Worm (Caenorhabditis elegans) whole organism, L3 larva: ENCODE measurements around the gene F23F1.6.
A peak's percentile ranks its signal among the peaks of the same experiment; 100 is the strongest.

Source experiments
- R02D3.7 ChIP-seq: fragments of 150-350 bp; optimal IDR thresholded peaks from 2 replicates; lab custom pipeline; 2014; ENCODE audit warnings: missing biosample characterization, missing genetic modification characterization
- ZK546.5 ChIP-seq: sonication (generic microtip); optimal IDR thresholded peaks from 2 replicates; lab custom pipeline; 2017; ENCODE audit warnings: missing biosample characterization, missing genetic modification characterization
- aly-2 ChIP-seq: fragments of 150-350 bp; optimal IDR thresholded peaks from 2 replicates; lab custom pipeline; 2014; ENCODE audit warnings: missing biosample characterization, missing genetic modification characterization
- ceh-16 ChIP-seq: sonication (generic microtip); optimal IDR thresholded peaks from 2 replicates; lab custom pipeline; 2017; ENCODE audit warnings: missing biosample characterization, missing genetic modification characterization
- ceh-28 ChIP-seq: fragments of 150-350 bp; optimal IDR thresholded peaks from 2 replicates; lab custom pipeline; 2014; ENCODE audit warnings: missing biosample characterization, missing genetic modification reagents, missing genetic modification characterization
- ceh-82 ChIP-seq: fragments of 150-350 bp; optimal IDR thresholded peaks from 2 replicates; lab custom pipeline; 2014; ENCODE audit warnings: missing biosample characterization, missing genetic modification characterization
- ceh-9 ChIP-seq: sonication (generic microtip); optimal IDR thresholded peaks from 2 replicates; lab custom pipeline; 2018; ENCODE audit warnings: missing biosample characterization, missing genetic modification characterization
- daf-12 ChIP-seq: fragments of 150-350 bp; optimal IDR thresholded peaks from 2 replicates; lab custom pipeline; 2014; ENCODE audit warnings: missing biosample characterization, missing genetic modification reagents, missing genetic modification characterization
- egl-27 ChIP-seq: sonication (generic microtip); optimal IDR thresholded peaks from 4 replicates; lab custom pipeline; 2017; ENCODE audit warnings: missing biosample characterization, missing genetic modification reagents, missing genetic modification characterization
- egl-5 ChIP-seq: fragments of 150-350 bp; optimal IDR thresholded peaks from 2 replicates; lab custom pipeline; 2017; ENCODE audit warnings: missing biosample characterization, missing genetic modification reagents, missing genetic modification characterization, inconsistent platforms
- elt-1 ChIP-seq: fragments of 150-350 bp; optimal IDR thresholded peaks from 2 replicates; lab custom pipeline; 2014; ENCODE audit warnings: missing biosample characterization, missing genetic modification characterization
- elt-2 ChIP-seq: sonication (generic microtip); optimal IDR thresholded peaks from 2 replicates; lab custom pipeline; 2016; ENCODE audit warnings: missing genetic modification reagents, mild to moderate bottlenecking, missing genetic modification characterization, missing compliant biosample characterization
- elt-3 ChIP-seq, 3 experiments: fragments of 150-350 bp in 1 of 3; sonication (generic microtip) in 2 of 3; optimal IDR thresholded peaks; 2 replicates in 2 of 3; 4 replicates in 1 of 3; lab custom pipeline; 2014 to 2017; ENCODE audit warnings: missing biosample characterization in 3 of 3, missing genetic modification characterization in 3 of 3
- eor-1 ChIP-seq, 2 experiments: fragments of 150-350 bp; optimal IDR thresholded peaks; 2 replicates each; lab custom pipeline; 2014 to 2018; ENCODE audit warnings: missing biosample characterization in 2 of 2, missing genetic modification characterization in 2 of 2
- fkh-10 ChIP-seq: sonication (generic microtip); optimal IDR thresholded peaks from 2 replicates; lab custom pipeline; 2017; ENCODE audit warnings: missing biosample characterization, missing genetic modification reagents, missing genetic modification characterization
- fkh-2 ChIP-seq: fragments of 150-350 bp; optimal IDR thresholded peaks from 2 replicates; lab custom pipeline; 2014; ENCODE audit warnings: missing biosample characterization, missing genetic modification reagents, missing genetic modification characterization
- fos-1 ChIP-seq: fragments of 150-350 bp; optimal IDR thresholded peaks from 2 replicates; lab custom pipeline; 2014; ENCODE audit warnings: missing biosample characterization, missing genetic modification characterization
- hmg-11 ChIP-seq: sonication (generic microtip); optimal IDR thresholded peaks from 2 replicates; lab custom pipeline; 2016; ENCODE audit warnings: missing genetic modification characterization, missing compliant biosample characterization
- jun-1 ChIP-seq: fragments of 150-350 bp; optimal IDR thresholded peaks from 2 replicates; lab custom pipeline; 2014; ENCODE audit warnings: missing biosample characterization, missing genetic modification reagents, missing genetic modification characterization
- lin-15B ChIP-seq: fragments of 150-350 bp; optimal IDR thresholded peaks from 2 replicates; lab custom pipeline; 2014; ENCODE audit warnings: missing biosample characterization, missing genetic modification characterization
- lin-39 ChIP-seq: fragments of 150-350 bp; optimal IDR thresholded peaks from 2 replicates; lab custom pipeline; 2018; ENCODE audit warnings: missing biosample characterization, missing genetic modification reagents, missing genetic modification characterization
- mml-1 ChIP-seq: fragments of 150-350 bp; sonication (generic microtip); optimal IDR thresholded peaks from 3 replicates; lab custom pipeline; 2014; ENCODE audit warnings: missing biosample characterization, missing genetic modification characterization
- nfya-1 ChIP-seq: sonication (generic microtip); optimal IDR thresholded peaks from 2 replicates; lab custom pipeline; 2017; ENCODE audit warnings: missing genetic modification characterization, mild to moderate bottlenecking, missing compliant biosample characterization, antibody characterized with exemption, moderate library complexity; ENCODE audit not compliant: insufficient read depth
- nhr-11 ChIP-seq: fragments of 150-350 bp; optimal IDR thresholded peaks from 2 replicates; lab custom pipeline; 2014; ENCODE audit warnings: missing biosample characterization, missing genetic modification characterization
- nhr-12 ChIP-seq: fragments of 150-350 bp; optimal IDR thresholded peaks from 2 replicates; lab custom pipeline; 2014; ENCODE audit warnings: missing biosample characterization, missing genetic modification characterization
- nhr-23 ChIP-seq: fragments of 150-350 bp; optimal IDR thresholded peaks from 2 replicates; lab custom pipeline; 2014; ENCODE audit warnings: missing biosample characterization, missing genetic modification reagents, missing genetic modification characterization
- nhr-237 ChIP-seq: fragments of 150-350 bp; optimal IDR thresholded peaks from 2 replicates; lab custom pipeline; 2014; ENCODE audit warnings: missing biosample characterization, missing genetic modification characterization
- nhr-25 ChIP-seq: sonication (generic microtip); optimal IDR thresholded peaks from 2 replicates; lab custom pipeline; 2017; ENCODE audit warnings: missing biosample characterization, missing genetic modification characterization
- nhr-28 ChIP-seq: fragments of 150-350 bp; optimal IDR thresholded peaks from 2 replicates; lab custom pipeline; 2014; ENCODE audit warnings: missing biosample characterization, missing genetic modification characterization
- nhr-43 ChIP-seq: sonication (generic microtip); optimal IDR thresholded peaks from 2 replicates; lab custom pipeline; 2016; ENCODE audit warnings: mild to moderate bottlenecking, missing genetic modification characterization, missing compliant biosample characterization; ENCODE audit not compliant: poor library complexity, severe bottlenecking
- nhr-67 ChIP-seq: fragments of 150-350 bp; optimal IDR thresholded peaks from 2 replicates; lab custom pipeline; 2014; ENCODE audit warnings: missing biosample characterization, missing genetic modification characterization
- nhr-76 ChIP-seq: fragments of 150-350 bp; sonication (generic microtip); optimal IDR thresholded peaks from 5 replicates; lab custom pipeline; 2014; ENCODE audit warnings: missing biosample characterization, missing genetic modification characterization
- nhr-77 ChIP-seq: fragments of 150-350 bp; optimal IDR thresholded peaks from 2 replicates; lab custom pipeline; 2014; ENCODE audit warnings: missing biosample characterization, missing genetic modification characterization
- skn-1 ChIP-seq: fragments of 150-350 bp; optimal IDR thresholded peaks from 2 replicates; lab custom pipeline; 2014; ENCODE audit warnings: missing biosample characterization, missing genetic modification characterization
- snpc-4 ChIP-seq: fragments of 150-350 bp; optimal IDR thresholded peaks from 2 replicates; lab custom pipeline; 2014; ENCODE audit warnings: missing biosample characterization, missing genetic modification characterization
- tbx-2 ChIP-seq: sonication (generic microtip); optimal IDR thresholded peaks from 2 replicates; lab custom pipeline; 2016; ENCODE audit warnings: mild to moderate bottlenecking, missing genetic modification characterization, missing compliant biosample characterization
- unc-39 ChIP-seq: sonication (generic microtip); optimal IDR thresholded peaks from 4 replicates; lab custom pipeline; 2017; ENCODE audit warnings: missing biosample characterization, missing genetic modification characterization
- unc-62 ChIP-seq: fragments of 150-350 bp; sonication (generic microtip); optimal IDR thresholded peaks from 4 replicates; lab custom pipeline; 2014; ENCODE audit warnings: missing biosample characterization, missing genetic modification reagents, missing genetic modification characterization
- ztf-11 ChIP-seq: fragments of 150-350 bp; optimal IDR thresholded peaks from 2 replicates; lab custom pipeline; 2014; ENCODE audit warnings: missing biosample characterization, missing genetic modification characterization
- ztf-4 ChIP-seq: fragments of 150-350 bp; optimal IDR thresholded peaks from 2 replicates; lab custom pipeline; 2014; ENCODE audit warnings: missing biosample characterization, missing genetic modification characterization

The F23F1.6 gene

ce11 chrII:39437-39836, 2.3 kb upstream of the F23F1.6 start, which contains the start of gene spp-24:
Gene spp-24 (minus strand): TSS chrII:39537.
- TF ChIP-seq fos-1 (tag; lab: Kevin White, UChicago) = no peak
- no peak for TF ChIP-seq mml-1 (tag; lab: Kevin White, UChicago)
- TF ChIP-seq daf-12 (tag; lab: Kevin White, UChicago) = no peak
- no peak for TF ChIP-seq nhr-11 (tag; lab: Kevin White, UChicago)
- no peak for TF ChIP-seq nhr-237 (tag; lab: Kevin White, UChicago)
- TF ChIP-seq nfya-1 (tag; lab: Kevin White, UChicago) = no peak
- TF ChIP-seq R02D3.7 (tag; lab: Kevin White, UChicago) = no peak
- TF ChIP-seq nhr-23 = no peak
- no peak for TF ChIP-seq nhr-25 (tag; lab: Kevin White, UChicago)
- no peak for TF ChIP-seq ztf-4 (tag; lab: Kevin White, UChicago)
- no peak for TF ChIP-seq ceh-16 (tag; lab: Kevin White, UChicago)
- TF ChIP-seq fkh-10 (GFP tag; lab: Kevin White, UChicago) = no peak
- TF ChIP-seq nhr-43 = no peak

- TF ChIP-seq nhr-77 = no peak
- no peak for TF ChIP-seq elt-1 (tag; lab: Kevin White, UChicago)
- TF ChIP-seq lin-39 (tag; lab: Kevin White, UChicago) = no peak
- no peak for TF ChIP-seq nhr-76 (tag; lab: Kevin White, UChicago)
- TF ChIP-seq snpc-4 (tag; lab: Kevin White, UChicago) = no peak
- TF ChIP-seq elt-2 (tag; lab: Kevin White, UChicago) = no peak
- no peak for TF ChIP-seq lin-15B
- no peak for TF ChIP-seq nhr-25 (tag; lab: Kevin White, UChicago)
- TF ChIP-seq nhr-23 = no peak
- no peak for TF ChIP-seq ceh-16 (tag; lab: Kevin White, UChicago)
- no peak for TF ChIP-seq skn-1
- no peak for TF ChIP-seq nhr-237 (tag; lab: Kevin White, UChicago)
- TF ChIP-seq tbx-2 (tag; lab: Kevin White, UChicago) = no peak
- TF ChIP-seq ceh-28 = no peak
- no peak for TF ChIP-seq fkh-2 (tag; lab: Kevin White, UChicago)
- TF ChIP-seq, all 47 proteins: peak for 0
Observed at ce11 chrII:33904-34303, 3.2 kb downstream of the F23F1.6 start, which contains the start of gene F23F1.2. Gene F23F1.2 (plus strand): TSS chrII:34204.

ce11 chrII:31521-31920, 5.6 kb downstream of the F23F1.6 start, which contains the start of the genes F23F1.5 and fbxc-54:
Gene F23F1.5 (minus strand): TSS chrII:31584.
Gene fbxc-54 (plus strand): TSS chrII:31719.
- peak; percentile 41 for TF ChIP-seq nfya-1 (tag; lab: Kevin White, UChicago)
- TF ChIP-seq jun-1 = no peak
- no peak for TF ChIP-seq ceh-82
- TF ChIP-seq aly-2 (tag; lab: Kevin White, UChicago) = no peak
- TF ChIP-seq ztf-11 (tag; lab: Kevin White, UChicago) = no peak
- TF ChIP-seq ceh-16 (tag; lab: Kevin White, UChicago) = no peak
- TF ChIP-seq nhr-77 = no peak
- no peak for TF ChIP-seq unc-39
- no peak for TF ChIP-seq nhr-67 (tag; lab: Kevin White, UChicago)
- no peak for TF ChIP-seq nhr-28 (tag; lab: Kevin White, UChicago)
- TF ChIP-seq elt-1 (tag; lab: Kevin White, UChicago) = no peak
- peak; percentile 44 for TF ChIP-seq ceh-28
- no peak for TF ChIP-seq egl-5
- TF ChIP-seq tbx-2 (tag; lab: Kevin White, UChicago) = no peak
- no peak for TF ChIP-seq skn-1
- TF ChIP-seq elt-3 (tag; optimal IDR thresholded peaks at IDR 0.05; lab: Kevin White, UChicago) = no peak
- no peak for TF ChIP-seq elt-2 (tag; lab: Kevin White, UChicago)
- no peak for TF ChIP-seq ztf-4 (tag; lab: Kevin White, UChicago)
- no peak for TF ChIP-seq nhr-11 (tag; lab: Kevin White, UChicago)
- TF ChIP-seq fos-1 (tag; lab: Kevin White, UChicago) = no peak
- TF ChIP-seq nhr-43 = no peak
- TF ChIP-seq egl-27 (tag; lab: Kevin White, UChicago) = no peak
- TF ChIP-seq hmg-11 (tag; lab: Kevin White, UChicago) = no peak
- no peak for TF ChIP-seq nhr-12 (tag; lab: Kevin White, UChicago)
- no peak for TF ChIP-seq nhr-25 (tag; lab: Kevin White, UChicago)
- peak; percentile 58 for TF ChIP-seq R02D3.7 (tag; lab: Kevin White, UChicago)
- peak; percentile 38 for TF ChIP-seq lin-15B
- no peak for TF ChIP-seq ZK546.5 (tag; lab: Kevin White, UChicago)
- TF ChIP-seq eor-1 (tag; optimal IDR thresholded peaks at IDR 0.05; lab: Kevin White, UChicago) = no peak
- no peak for TF ChIP-seq fkh-10 (GFP tag; lab: Kevin White, UChicago)
- no peak for TF ChIP-seq unc-62 (GFP tag; lab: Kevin White, UChicago)
- no peak for TF ChIP-seq ceh-9 (tag; lab: Kevin White, UChicago)
- TF ChIP-seq nhr-237 (tag; lab: Kevin White, UChicago) = no peak
- no peak for TF ChIP-seq nhr-76 (tag; lab: Kevin White, UChicago)
- TF ChIP-seq lin-39 (tag; lab: Kevin White, UChicago) = peak; percentile 2
- TF ChIP-seq snpc-4 (tag; lab: Kevin White, UChicago) = no peak
